Fruit fly (Drosophila melanogaster) whole organism, adult: ENCODE data around the gene CG3164.

Source experiments
- Crg-1 ChIP-seq: fragments of 200-800 bp; sonication (Bioruptor generic); optimal IDR thresholded peaks from 2 replicates; lab custom pipeline; 2016; ENCODE audit warnings: missing biosample characterization, missing genetic modification characterization
- ovo ChIP-seq: fragments of 200-800 bp; sonication (Bioruptor generic); optimal IDR thresholded peaks from 2 replicates; lab custom pipeline; 2016; ENCODE audit warnings: missing biosample characterization, missing genetic modification characterization

DNA sequence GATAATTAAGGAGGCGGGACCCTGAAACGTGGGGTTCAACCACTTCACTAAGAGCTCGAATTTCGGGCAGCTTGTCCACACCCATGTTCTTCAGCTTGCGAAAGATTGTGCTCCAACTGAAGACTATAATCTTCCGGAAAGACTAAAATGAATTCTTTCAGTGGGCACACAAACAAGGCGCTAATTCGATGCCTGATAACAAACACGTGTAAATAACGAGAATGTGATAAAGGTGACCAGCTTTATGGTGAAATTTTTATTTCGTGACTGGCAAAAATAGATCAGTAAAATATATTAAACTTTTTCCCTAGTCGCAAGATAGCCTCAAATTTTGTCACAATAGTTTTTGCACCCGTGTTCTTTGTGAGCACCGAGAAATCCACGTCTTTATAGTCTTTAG lies 10.3 kb upstream of the CG3164 start, which contains the start of the genes CG31975 and ovm:
- TF ChIP-seq Crg-1 (GFP tag; lab: Kevin White, UChicago) (no peak), ovo (GFP tag; lab: Kevin White, UChicago) (no peak)
